Worm (Caenorhabditis elegans) whole organism, late embryonic: ENCODE data around the gene sul-1.
A peak's percentile ranks its signal among the peaks of the same experiment; 100 is the strongest.

Source experiments
- F13H6.1 ChIP-seq: sonication (generic microtip); optimal IDR thresholded peaks from 2 replicates; lab custom pipeline; 2016; ENCODE audit warnings: missing genetic modification characterization, missing compliant biosample characterization
- T23F11.4 ChIP-seq: fragments of 200-800 bp; sonication (Bioruptor generic); optimal IDR thresholded peaks from 2 replicates; lab custom pipeline; 2018; ENCODE audit warnings: mild to moderate bottlenecking, missing genetic modification characterization, missing compliant biosample characterization
- ama-1 ChIP-seq: fragments of 150-350 bp; optimal IDR thresholded peaks from 2 replicates; lab custom pipeline; 2014
- ceh-19 ChIP-seq: fragments of 200-800 bp; sonication (Bioruptor generic); optimal IDR thresholded peaks from 2 replicates; lab custom pipeline; 2018; ENCODE audit warnings: mild to moderate bottlenecking, missing genetic modification characterization, missing compliant biosample characterization
- ceh-22 ChIP-seq: sonication (generic microtip); optimal IDR thresholded peaks from 2 replicates; lab custom pipeline; 2017; ENCODE audit warnings: missing biosample characterization, missing genetic modification characterization
- ceh-31 ChIP-seq: sonication (generic microtip); optimal IDR thresholded peaks from 2 replicates; lab custom pipeline; 2016; ENCODE audit warnings: missing genetic modification characterization, missing compliant biosample characterization
- ceh-34 ChIP-seq: sonication (generic microtip); optimal IDR thresholded peaks from 2 replicates; lab custom pipeline; 2016; ENCODE audit warnings: mild to moderate bottlenecking, missing genetic modification characterization, missing compliant biosample characterization
- ceh-48 ChIP-seq: sonication (generic microtip); optimal IDR thresholded peaks from 2 replicates; lab custom pipeline; 2016; ENCODE audit warnings: missing genetic modification characterization, inconsistent platforms, missing compliant biosample characterization
- ceh-6 ChIP-seq: fragments of 200-800 bp; sonication (Bioruptor generic); optimal IDR thresholded peaks from 2 replicates; lab custom pipeline; 2018; ENCODE audit warnings: mild to moderate bottlenecking, missing genetic modification characterization, missing compliant biosample characterization
- ceh-9 ChIP-seq: sonication (generic microtip); optimal IDR thresholded peaks from 2 replicates; lab custom pipeline; 2016; ENCODE audit warnings: mild to moderate bottlenecking, missing genetic modification characterization, inconsistent platforms, missing compliant biosample characterization
- dmd-4 ChIP-seq: sonication (generic microtip); optimal IDR thresholded peaks from 2 replicates; lab custom pipeline; 2016; ENCODE audit warnings: borderline replicate concordance, missing genetic modification characterization, missing compliant biosample characterization
- dve-1 ChIP-seq: sonication (generic microtip); optimal IDR thresholded peaks from 2 replicates; lab custom pipeline; 2017; ENCODE audit warnings: antibody characterized with exemption, mild to moderate bottlenecking, missing genetic modification characterization, missing compliant biosample characterization
- elt-2 ChIP-seq: sonication (generic microtip); optimal IDR thresholded peaks from 2 replicates; lab custom pipeline; 2016; ENCODE audit warnings: missing genetic modification reagents, missing genetic modification characterization, missing compliant biosample characterization
- ets-4 ChIP-seq: sonication (generic microtip); optimal IDR thresholded peaks from 2 replicates; lab custom pipeline; 2016; ENCODE audit warnings: missing genetic modification characterization, missing compliant biosample characterization
- eyg-1 ChIP-seq: sonication (generic microtip); optimal IDR thresholded peaks from 2 replicates; lab custom pipeline; 2016; ENCODE audit warnings: missing genotype, missing genetic modification characterization, missing compliant biosample characterization
- fkh-6 ChIP-seq: sonication (generic microtip); optimal IDR thresholded peaks from 2 replicates; lab custom pipeline; 2016; ENCODE audit warnings: missing genetic modification characterization, missing compliant biosample characterization
- hlh-13 ChIP-seq: fragments of 200-800 bp; sonication (Bioruptor generic); optimal IDR thresholded peaks from 2 replicates; lab custom pipeline; 2018; ENCODE audit warnings: mild to moderate bottlenecking, missing genetic modification characterization, missing compliant biosample characterization
- hlh-30 ChIP-seq: sonication (generic microtip); optimal IDR thresholded peaks from 2 replicates; lab custom pipeline; 2017; ENCODE audit warnings: antibody characterized with exemption, missing genetic modification characterization, missing compliant biosample characterization; ENCODE audit not compliant: insufficient read depth
- hlh-6 ChIP-seq: sonication (generic microtip); optimal IDR thresholded peaks from 2 replicates; lab custom pipeline; 2016; ENCODE audit warnings: missing genotype, missing genetic modification characterization, missing compliant biosample characterization
- hlh-8 ChIP-seq: sonication (generic microtip); optimal IDR thresholded peaks from 2 replicates; lab custom pipeline; 2016; ENCODE audit warnings: missing genotype, missing genetic modification characterization, missing compliant biosample characterization
- madf-2 ChIP-seq: sonication (generic microtip); optimal IDR thresholded peaks from 2 replicates; lab custom pipeline; 2017; ENCODE audit warnings: missing genetic modification characterization, missing compliant biosample characterization
- mec-3 ChIP-seq: sonication (generic microtip); optimal IDR thresholded peaks from 2 replicates; lab custom pipeline; 2016; ENCODE audit warnings: borderline replicate concordance, missing genetic modification characterization, missing compliant biosample characterization
- pag-3 ChIP-seq: sonication (generic microtip); optimal IDR thresholded peaks from 2 replicates; lab custom pipeline; 2016; ENCODE audit warnings: missing compliant biosample characterization, missing genetic modification characterization, borderline replicate concordance
- pat-9 ChIP-seq: fragments of 200-800 bp; sonication (Bioruptor generic); optimal IDR thresholded peaks from 2 replicates; lab custom pipeline; 2018; ENCODE audit warnings: mild to moderate bottlenecking, missing genetic modification characterization, moderate library complexity, missing compliant biosample characterization
- pqm-1 ChIP-seq: sonication (generic microtip); optimal IDR thresholded peaks from 2 replicates; lab custom pipeline; 2016; ENCODE audit warnings: missing genetic modification characterization, missing compliant biosample characterization
- pros-1 ChIP-seq: fragments of 150-350 bp; optimal IDR thresholded peaks from 2 replicates; lab custom pipeline; 2014; ENCODE audit warnings: missing biosample characterization, missing genetic modification reagents, missing genetic modification characterization
- ref-2 ChIP-seq: sonication (generic microtip); optimal IDR thresholded peaks from 2 replicates; lab custom pipeline; 2016; ENCODE audit warnings: missing genetic modification characterization, missing compliant biosample characterization
- sox-4 ChIP-seq: sonication (generic microtip); optimal IDR thresholded peaks from 2 replicates; lab custom pipeline; 2017; ENCODE audit warnings: mild to moderate bottlenecking, missing genetic modification characterization, inconsistent platforms, missing compliant biosample characterization
- tbx-2 ChIP-seq: sonication (generic microtip); optimal IDR thresholded peaks from 2 replicates; lab custom pipeline; 2016; ENCODE audit warnings: missing genetic modification characterization, missing compliant biosample characterization
- unc-42 ChIP-seq: sonication (generic microtip); optimal IDR thresholded peaks from 2 replicates; lab custom pipeline; 2016; ENCODE audit warnings: missing genotype, missing genetic modification characterization, missing compliant biosample characterization
- unc-55 ChIP-seq: sonication (generic microtip); optimal IDR thresholded peaks from 2 replicates; lab custom pipeline; 2017; ENCODE audit warnings: missing biosample characterization, missing genetic modification reagents, missing genetic modification characterization
- zip-5 ChIP-seq: sonication (generic microtip); optimal IDR thresholded peaks from 2 replicates; lab custom pipeline; 2016; ENCODE audit warnings: missing genetic modification characterization, missing compliant biosample characterization

Gene sul-1

DNA sequence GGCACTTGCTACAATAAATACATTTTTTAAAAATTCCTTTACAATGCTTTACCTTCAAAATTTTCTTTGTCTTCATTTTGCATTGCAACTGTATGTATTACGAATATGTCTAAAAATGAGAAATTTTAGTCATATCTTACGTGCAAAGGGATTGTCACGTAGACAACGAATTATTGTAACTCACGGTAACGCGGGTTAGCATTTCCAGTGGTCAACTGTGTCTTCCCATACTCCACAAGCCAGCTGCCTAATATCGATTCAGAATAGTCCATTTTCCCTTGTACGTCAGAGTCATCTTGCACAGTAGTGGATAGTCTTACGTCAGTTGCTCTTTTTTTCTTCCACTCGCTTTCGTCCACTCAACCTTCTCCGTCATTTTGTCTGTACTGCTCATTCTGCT lies 8.1 kb downstream of the sul-1 start, which contains the start of gene fbxb-71:
Gene fbxb-71 (plus strand): TSS at position 301 of the 400 bp plus-strand sequence.
- TF ChIP-seq ceh-6 (GFP tag; lab: Kevin White, UChicago) (no peak), ceh-34 (no peak)

DNA sequence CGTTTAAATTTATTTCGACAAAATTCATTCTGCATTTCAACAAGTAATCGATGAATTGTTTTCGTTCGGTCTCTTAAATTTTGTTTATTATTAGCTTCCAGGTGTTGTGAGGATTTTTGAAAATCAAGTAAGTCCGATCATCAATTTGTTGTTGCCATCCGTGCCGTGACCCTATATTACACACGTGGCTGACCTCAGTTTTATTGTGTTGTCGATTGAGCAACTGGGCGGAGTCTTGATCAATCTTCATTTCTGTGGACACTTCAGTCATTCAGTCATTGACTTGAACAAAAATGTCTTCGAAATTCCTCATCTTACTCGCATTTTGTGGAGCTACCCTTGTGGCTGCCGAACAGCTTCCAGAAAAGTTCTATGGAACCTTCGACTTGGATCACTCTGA lies 10.2 kb downstream of the sul-1 start, which contains the start of gene lbp-2:
Gene lbp-2 (plus strand): TSS at position 102 of the 400 bp plus-strand sequence.
- TF ChIP-seq pat-9 (tag; lab: Kevin White, UChicago) (no peak), elt-2 (tag; lab: Kevin White, UChicago) (no peak), dve-1 (tag; lab: Kevin White, UChicago) (no peak), ceh-48 (tag; lab: Kevin White, UChicago) (no peak), unc-42 (tag; lab: Kevin White, UChicago) (no peak), sox-4 (tag; lab: Kevin White, UChicago) (no peak), mec-3 (no peak), fkh-6 (tag; lab: Kevin White, UChicago) (no peak)

DNA sequence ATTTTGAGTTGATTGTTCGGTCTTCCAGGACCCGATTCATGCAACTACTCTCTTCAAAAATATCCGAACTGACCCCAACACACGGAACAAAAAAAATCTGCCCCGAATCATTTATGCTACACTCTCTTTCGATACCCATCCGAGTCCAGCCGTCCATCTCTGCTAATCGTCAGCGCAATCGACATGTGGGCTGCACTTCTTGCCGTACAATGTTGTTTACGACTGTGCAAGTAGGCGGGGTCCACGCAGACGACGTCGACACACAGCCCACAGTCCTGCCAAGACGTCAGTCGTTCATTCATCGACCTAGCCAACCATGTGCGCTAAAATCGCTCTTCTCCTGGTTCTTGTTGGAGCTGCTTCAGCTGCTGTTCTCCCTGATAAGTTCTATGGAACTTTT lies 11.9 kb downstream of the sul-1 start, which contains the start of gene lbp-1:
Gene lbp-1 (plus strand): TSS at position 301 of the 400 bp plus-strand sequence.
- no peak for TF ChIP-seq pag-3 (tag; lab: Kevin White, UChicago)
- TF ChIP-seq ceh-48 (tag; lab: Kevin White, UChicago) = no peak
- TF ChIP-seq ceh-9 (tag; lab: Kevin White, UChicago) = no peak
- no peak for TF ChIP-seq zip-5 (tag; lab: Kevin White, UChicago)
- no peak for TF ChIP-seq ceh-22 (tag; lab: Kevin White, UChicago)
- TF ChIP-seq ceh-19 = no peak
- no peak for TF ChIP-seq T23F11.4
- no peak for TF ChIP-seq eyg-1 (tag; lab: Kevin White, UChicago)
- TF ChIP-seq pros-1 = no peak
- TF ChIP-seq tbx-2 (tag; lab: Kevin White, UChicago) = no peak
- no peak for TF ChIP-seq hlh-30 (tag; lab: Kevin White, UChicago)
- no peak for TF ChIP-seq pqm-1 (tag; lab: Kevin White, UChicago)
- TF ChIP-seq hlh-6 (tag; lab: Kevin White, UChicago) = no peak
- TF ChIP-seq, all 69 proteins: peak for 0

DNA sequence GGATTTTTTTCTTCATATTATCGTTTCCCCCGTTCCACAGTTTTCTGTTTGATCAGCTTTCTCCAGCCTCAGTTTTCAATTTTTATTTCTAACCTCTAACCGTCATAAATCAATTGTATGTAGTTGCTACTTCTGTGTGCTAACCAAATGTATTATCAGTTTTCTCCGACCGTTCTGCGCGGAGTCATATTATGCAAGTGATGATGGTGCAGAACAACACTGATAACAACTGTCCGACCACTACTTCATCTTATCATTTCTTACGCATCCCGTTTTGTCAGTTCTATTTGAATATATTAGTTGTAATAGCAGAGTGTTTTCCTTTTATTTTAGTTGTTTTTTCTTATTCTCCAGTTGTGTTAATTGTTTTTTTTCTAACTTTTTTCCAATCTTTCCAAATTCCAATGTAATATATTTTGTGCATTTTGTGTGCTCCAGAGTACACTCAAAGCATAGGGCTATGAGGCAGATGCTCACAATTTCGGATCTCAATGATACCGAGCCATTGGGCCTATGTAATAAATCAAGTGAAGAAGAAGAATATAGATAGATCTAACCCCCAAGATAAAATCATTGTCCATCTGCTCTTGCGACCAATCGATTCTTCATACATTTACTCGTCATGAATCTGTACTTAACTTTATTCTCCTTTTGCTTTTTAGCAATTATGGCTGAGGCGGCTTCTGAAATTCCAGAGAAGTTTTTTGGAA lies 13.8 kb downstream of the sul-1 start, which contains the start of gene lbp-3:
Gene lbp-3 (plus strand): TSS at position 589 of the 710 bp plus-strand sequence.
- TF ChIP-seq hlh-8 (no peak), elt-2 (tag; lab: Kevin White, UChicago) (peak; percentile 97), pqm-1 (tag; lab: Kevin White, UChicago) (peak; percentile 39), unc-55 (GFP tag; lab: Kevin White, UChicago) (peak; percentile 53)

DNA sequence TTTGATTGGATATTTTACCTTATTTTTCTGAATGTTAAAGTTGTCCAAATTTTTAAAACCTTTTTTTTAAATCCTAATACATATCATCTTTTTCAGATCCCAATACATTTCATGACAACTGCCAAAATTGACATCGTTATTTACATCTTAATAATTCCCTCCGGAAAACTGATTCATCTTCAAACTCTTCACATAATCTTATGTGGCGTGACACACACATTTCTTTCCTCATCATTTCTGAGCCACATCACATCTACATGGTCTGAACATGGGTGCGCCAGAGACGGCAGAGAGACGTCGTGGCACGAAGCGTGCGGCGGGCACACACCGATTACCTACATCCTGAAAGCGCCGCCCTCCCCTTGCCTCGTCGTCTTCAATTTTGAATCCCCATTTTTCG lies 18.2 kb downstream of the sul-1 start, which contains the start of gene tba-9:
Gene tba-9 (plus strand): TSS at position 301 of the 400 bp plus-strand sequence.
- TF ChIP-seq dmd-4 (tag; lab: Kevin White, UChicago) (no peak), ceh-31 (tag; lab: Kevin White, UChicago) (no peak), ref-2 (tag; lab: Kevin White, UChicago) (no peak), F13H6.1 (tag; lab: Kevin White, UChicago) (no peak), madf-2 (no peak), pros-1 (no peak), hlh-13 (GFP tag; lab: Kevin White, UChicago) (no peak), ama-1 (lab: Kevin White, UChicago) (no peak), ets-4 (tag; lab: Kevin White, UChicago) (no peak)
